Worm (Caenorhabditis elegans) whole organism, L4 larva: ENCODE measurements around the gene Y43F8B.3.

ENCODE experiments used
- D1046.2 ChIP-seq: fragments of 200-800 bp; sonication (Bioruptor generic); IDR thresholded peaks from 2 replicates; pipeline ENCODE4 v1.3.6; 2022; ENCODE audit warnings: missing genetic modification characterization, missing compliant biosample characterization
- F26F4.8 ChIP-seq: fragments of 200-800 bp; sonication (Bioruptor generic); conservative IDR thresholded peaks from 2 replicates; pipeline ENCODE4 v1.3.6; 2022; ENCODE audit warnings: missing genetic modification characterization, missing compliant biosample characterization
- F49E8.2 ChIP-seq: sonication (generic microtip); optimal IDR thresholded peaks from 2 replicates; lab custom pipeline; 2016; ENCODE audit warnings: missing compliant biosample characterization, mild to moderate bottlenecking, missing genetic modification characterization, borderline replicate concordance
- R02D3.7 ChIP-seq: fragments of 150-350 bp; sonication (generic microtip); optimal IDR thresholded peaks from 3 replicates; lab custom pipeline; 2014; ENCODE audit warnings: missing biosample characterization, missing genetic modification characterization
- T20F7.1 ChIP-seq: fragments of 200-800 bp; sonication (Bioruptor generic); optimal IDR thresholded peaks from 2 replicates; lab custom pipeline; 2018; ENCODE audit warnings: mild to moderate bottlenecking, missing genetic modification characterization, missing compliant biosample characterization
- Y105C5A.15 ChIP-seq: fragments of 200-800 bp; sonication (Bioruptor generic); IDR thresholded peaks from 2 replicates; pipeline ENCODE4 v1.3.6; 2022; ENCODE audit warnings: missing genetic modification characterization, missing compliant biosample characterization
- Y48G9A.11 ChIP-seq: fragments of 200-800 bp; sonication (Bioruptor generic); IDR thresholded peaks from 2 replicates; pipeline ENCODE4 v1.3.6; 2022; ENCODE audit warnings: missing genetic modification reagents, missing genetic modification characterization, missing compliant biosample characterization
- aha-1 ChIP-seq: fragments of 150-350 bp; peaks from one replicate; lab custom pipeline; 2014; ENCODE audit warnings: missing biosample characterization, missing genetic modification characterization
- aly-2 ChIP-seq: sonication (generic microtip); optimal IDR thresholded peaks from 2 replicates; lab custom pipeline; 2018; ENCODE audit warnings: missing biosample characterization, missing genetic modification characterization
- arid-1 ChIP-seq: fragments of 200-800 bp; sonication (Bioruptor generic); conservative IDR thresholded peaks from 2 replicates; pipeline ENCODE4 v1.3.6; 2022; ENCODE audit warnings: missing genetic modification reagents, missing genetic modification characterization, missing compliant biosample characterization
- ceh-20 ChIP-seq: fragments of 200-800 bp; sonication (Bioruptor generic); IDR thresholded peaks from 2 replicates; pipeline ENCODE4 v1.3.6; 2022; ENCODE audit warnings: missing genetic modification reagents, missing genetic modification characterization, missing compliant biosample characterization
- ceh-32 ChIP-seq: sonication (generic microtip); optimal IDR thresholded peaks from 2 replicates; lab custom pipeline; 2016; ENCODE audit warnings: mild to moderate bottlenecking, missing genetic modification characterization, missing compliant biosample characterization; ENCODE audit not compliant: poor library complexity
- ceh-44 ChIP-seq: fragments of 200-800 bp; sonication (Bioruptor generic); IDR thresholded peaks from 2 replicates; pipeline ENCODE4 v1.3.6; 2022; ENCODE audit warnings: missing genetic modification reagents, missing genetic modification characterization, missing compliant biosample characterization
- ceh-62 ChIP-seq: sonication (generic microtip); optimal IDR thresholded peaks from 2 replicates; lab custom pipeline; 2017; ENCODE audit warnings: missing biosample characterization, missing genetic modification characterization
- ces-1 ChIP-seq: fragments of 150-350 bp; sonication (generic microtip); optimal IDR thresholded peaks from 4 replicates; lab custom pipeline; 2014; ENCODE audit warnings: missing biosample characterization, missing genetic modification reagents, missing genetic modification characterization
- ctbp-1 ChIP-seq: fragments of 200-800 bp; sonication (Bioruptor generic); IDR thresholded peaks from 2 replicates; pipeline ENCODE4 v1.3.6; 2022; ENCODE audit warnings: missing genetic modification reagents, missing genetic modification characterization, missing compliant biosample characterization
- daf-12 ChIP-seq: fragments of 150-350 bp; optimal IDR thresholded peaks from 2 replicates; lab custom pipeline; 2014; ENCODE audit warnings: missing biosample characterization, missing genetic modification reagents, missing genetic modification characterization
- daf-16 ChIP-seq, 3 experiments: sonication (generic microtip); optimal IDR thresholded peaks; 2 replicates each; lab custom pipeline; 2016 to 2017; ENCODE audit warnings: missing genetic modification characterization in 3 of 3, missing genetic modification reagents in 3 of 3, mild to moderate bottlenecking in 2 of 3, missing compliant biosample characterization in 2 of 3, missing biosample characterization in 1 of 3, moderate library complexity in 1 of 3
- daf-8 ChIP-seq: fragments of 200-800 bp; sonication (Bioruptor generic); IDR thresholded peaks from 2 replicates; pipeline ENCODE4 v1.3.6; 2022; ENCODE audit warnings: missing genetic modification characterization, missing compliant biosample characterization
- dmd-6 ChIP-seq: fragments of 200-800 bp; sonication (Bioruptor generic); IDR thresholded peaks from 2 replicates; pipeline ENCODE4 v1.3.6; 2022; ENCODE audit warnings: missing genetic modification reagents, missing genetic modification characterization, missing compliant biosample characterization
- dmd-8 ChIP-seq: fragments of 200-800 bp; sonication (Bioruptor generic); IDR thresholded peaks from 2 replicates; pipeline ENCODE4 v1.3.6; 2022; ENCODE audit warnings: missing genetic modification characterization, missing compliant biosample characterization
- duxl-1 ChIP-seq: sonication (generic microtip); optimal IDR thresholded peaks from 2 replicates; lab custom pipeline; 2016; ENCODE audit warnings: mild to moderate bottlenecking, missing genetic modification characterization, moderate library complexity, missing compliant biosample characterization; ENCODE audit not compliant: poor library complexity
- dve-1 ChIP-seq: sonication (generic microtip); optimal IDR thresholded peaks from 2 replicates; lab custom pipeline; 2017; ENCODE audit warnings: antibody characterized with exemption, mild to moderate bottlenecking, missing genetic modification characterization, missing compliant biosample characterization; ENCODE audit not compliant: insufficient read depth
- egl-27 ChIP-seq: sonication (generic microtip); optimal IDR thresholded peaks from 3 replicates; lab custom pipeline; 2017; ENCODE audit warnings: missing biosample characterization, missing genetic modification reagents, missing genetic modification characterization
- fos-1 ChIP-seq: fragments of 150-350 bp; optimal IDR thresholded peaks from 2 replicates; lab custom pipeline; 2014; ENCODE audit warnings: missing biosample characterization, missing genetic modification characterization
- hif-1 ChIP-seq, 2 experiments: sonication (generic microtip); optimal IDR thresholded peaks; 2 replicates each; lab custom pipeline; 2016 to 2017; ENCODE audit warnings: missing compliant biosample characterization in 2 of 2, missing genetic modification characterization in 2 of 2, missing genetic modification reagents in 2 of 2, missing genotype in 2 of 2, mild to moderate bottlenecking in 1 of 2
- hmg-1.1 ChIP-seq: fragments of 200-800 bp; sonication (Bioruptor generic); IDR thresholded peaks from 2 replicates; pipeline ENCODE4 v1.3.6; 2022; ENCODE audit warnings: missing genetic modification reagents, missing genetic modification characterization, missing compliant biosample characterization
- lin-38 ChIP-seq: fragments of 200-800 bp; sonication (Bioruptor generic); IDR thresholded peaks from 2 replicates; pipeline ENCODE4 v1.3.6; 2022; ENCODE audit warnings: missing genetic modification reagents, missing genetic modification characterization, missing compliant biosample characterization
- madf-9 ChIP-seq: fragments of 200-800 bp; sonication (Bioruptor generic); conservative IDR thresholded peaks from 2 replicates; pipeline ENCODE4 v1.3.6; 2022; ENCODE audit warnings: missing genetic modification reagents, missing genetic modification characterization, missing compliant biosample characterization
- mdl-1 ChIP-seq, 2 experiments: fragments of 150-350 bp in 1 of 2; sonication (generic microtip) in 1 of 2; optimal IDR thresholded peaks; 2 replicates each; lab custom pipeline; 2014 to 2017; ENCODE audit warnings: missing biosample characterization in 2 of 2, missing genetic modification characterization in 2 of 2
- mxl-3 ChIP-seq: fragments of 200-800 bp; sonication (Bioruptor generic); optimal IDR thresholded peaks from 2 replicates; lab custom pipeline; 2018; ENCODE audit warnings: mild to moderate bottlenecking, missing genetic modification characterization, missing compliant biosample characterization
- nhr-25 ChIP-seq: sonication (generic microtip); optimal IDR thresholded peaks from 2 replicates; lab custom pipeline; 2017; ENCODE audit warnings: missing genetic modification characterization, mild to moderate bottlenecking, missing compliant biosample characterization, antibody characterized with exemption, moderate library complexity, borderline replicate concordance; ENCODE audit not compliant: insufficient read depth
- nhr-28 ChIP-seq: fragments of 150-350 bp; optimal IDR thresholded peaks from 2 replicates; lab custom pipeline; 2014; ENCODE audit warnings: missing biosample characterization, missing genetic modification characterization
- nhr-41 ChIP-seq: fragments of 200-800 bp; sonication (Bioruptor generic); IDR thresholded peaks from 2 replicates; pipeline ENCODE4 v1.3.6; 2022; ENCODE audit warnings: missing genetic modification reagents, missing genetic modification characterization, missing compliant biosample characterization
- nhr-48 ChIP-seq: sonication (generic microtip); optimal IDR thresholded peaks from 2 replicates; lab custom pipeline; 2016; ENCODE audit warnings: mild to moderate bottlenecking, missing genetic modification characterization, missing compliant biosample characterization
- nhr-6 ChIP-seq: fragments of 150-350 bp; optimal IDR thresholded peaks from 2 replicates; lab custom pipeline; 2014; ENCODE audit warnings: missing biosample characterization, missing genetic modification characterization
- nhr-76 ChIP-seq: fragments of 150-350 bp; optimal IDR thresholded peaks from 2 replicates; lab custom pipeline; 2014; ENCODE audit warnings: missing biosample characterization, missing genetic modification characterization
- nhr-77 ChIP-seq: fragments of 150-350 bp; optimal IDR thresholded peaks from 2 replicates; lab custom pipeline; 2014; ENCODE audit warnings: missing biosample characterization, missing genetic modification characterization
- snpc-1.2 ChIP-seq: fragments of 200-800 bp; sonication (Bioruptor generic); IDR thresholded peaks from 2 replicates; pipeline ENCODE4 v1.3.6; 2022; ENCODE audit warnings: missing genetic modification reagents, missing genetic modification characterization, missing compliant biosample characterization
- spr-3 ChIP-seq: fragments of 200-800 bp; sonication (Bioruptor generic); optimal IDR thresholded peaks from 2 replicates; lab custom pipeline; 2018; ENCODE audit warnings: mild to moderate bottlenecking, missing genetic modification characterization, missing compliant biosample characterization
- tra-1 ChIP-seq: fragments of 200-800 bp; sonication (Bioruptor generic); IDR thresholded peaks from 2 replicates; pipeline ENCODE4 v1.3.6; 2022; ENCODE audit warnings: missing genetic modification reagents, missing genetic modification characterization, missing compliant biosample characterization
- unc-130 ChIP-seq: sonication (generic microtip); optimal IDR thresholded peaks from 2 replicates; lab custom pipeline; 2016; ENCODE audit warnings: missing genetic modification reagents, missing genetic modification characterization, missing compliant biosample characterization
- zfp-3 ChIP-seq: fragments of 200-800 bp; sonication (Bioruptor generic); conservative IDR thresholded peaks from 2 replicates; pipeline ENCODE4 v1.3.6; 2022; ENCODE audit warnings: missing genetic modification reagents, missing genetic modification characterization, missing compliant biosample characterization
- ztf-11 ChIP-seq: fragments of 150-350 bp; optimal IDR thresholded peaks from 2 replicates; lab custom pipeline; 2014; ENCODE audit warnings: missing biosample characterization, missing genetic modification characterization

Y43F8B.3 gene

ce11 chrV:19529168-19529567, 26.3 kb downstream of the Y43F8B.3 start (continued):
- TF ChIP-seq nhr-6 (tag; lab: Kevin White, UChicago) (peak; percentile 50), lin-38 (GFP tag; lab: Robert Waterston, UW) (no peak; the same call in 1 of the 2 replicates), nhr-77 (tag; lab: Kevin White, UChicago) (peak; percentile 90), daf-12 (tag; lab: Kevin White, UChicago) (no peak), egl-27 (tag; lab: Kevin White, UChicago) (peak; percentile 60), ztf-11 (tag; lab: Kevin White, UChicago) (no peak), R02D3.7 (tag; lab: Kevin White, UChicago) (no peak), Y105C5A.15 (no peak), dve-1 (tag; lab: Kevin White, UChicago) (peak; percentile 99), mdl-1 (tag; optimal IDR thresholded peaks at IDR 0.05; lab: Kevin White, UChicago) (peak; percentile 97 to 100), ctbp-1 (GFP tag; lab: Robert Waterston, UW) (0 out of 2 replicates have a peak, but pooled peaks have one; percentile 54), ces-1 (no peak), T20F7.1 (peak; percentile 75), duxl-1 (peak; percentile 73), nhr-41 (peak; percentile 79; the same call in 1 of the 2 replicates)

ce11 chrV:19531034-19531433, 28.1 kb downstream of the Y43F8B.3 start:
- TF ChIP-seq hif-1 (tag; optimal IDR thresholded peaks at IDR 0.05; lab: Kevin White, UChicago), result peak in 1 of 2 experiments; percentile 20
- TF ChIP-seq madf-9 (GFP tag; lab: Robert Waterston, UW), result no peak
- no peak for TF ChIP-seq F26F4.8 (GFP tag; lab: Robert Waterston, UW)
- TF ChIP-seq nhr-41, result no peak
- no peak for TF ChIP-seq ces-1
- no peak for TF ChIP-seq D1046.2 (GFP tag; lab: Robert Waterston, UW)

- no peak for TF ChIP-seq daf-16 (GFP tag; optimal IDR thresholded peaks at IDR 0.05; lab: Kevin White, UChicago)
- TF ChIP-seq daf-16 (tag; optimal IDR thresholded peaks at IDR 0.05; lab: Kevin White, UChicago), result no peak
- no peak for TF ChIP-seq dve-1 (tag; lab: Kevin White, UChicago)
- TF ChIP-seq unc-130 (GFP tag; lab: Kevin White, UChicago), result no peak
- TF ChIP-seq ztf-11 (tag; lab: Kevin White, UChicago), result no peak
- no peak for TF ChIP-seq snpc-1.2
- no peak for TF ChIP-seq hmg-1.1 (GFP tag; lab: Robert Waterston, UW)
- no peak for TF ChIP-seq mxl-3
- TF ChIP-seq arid-1 (GFP tag; lab: Robert Waterston, UW), result no peak
- TF ChIP-seq tra-1 (GFP tag; lab: Robert Waterston, UW), result no peak
- TF ChIP-seq dmd-6, result no peak
- no peak for TF ChIP-seq spr-3 (GFP tag; lab: Kevin White, UChicago)
- TF ChIP-seq daf-8 (GFP tag; lab: Robert Waterston, UW), result no peak
Measured at ce11 chrV:19533010-19533409, 30.1 kb downstream of the Y43F8B.3 start, which contains the start of gene Y43F8B.2. Gene Y43F8B.2 (minus strand): TSS chrV:19533110.

- TF ChIP-seq Y48G9A.11 (no peak), nhr-28 (tag; lab: Kevin White, UChicago) (peak; percentile 56), ztf-11 (tag; lab: Kevin White, UChicago) (no peak), aha-1 (tag; lab: Kevin White, UChicago) (no peak), F49E8.2 (tag; lab: Kevin White, UChicago) (no peak), aly-2 (no peak), nhr-76 (no peak), fos-1 (tag; lab: Kevin White, UChicago) (no peak), ceh-32 (tag; lab: Kevin White, UChicago) (no peak), nhr-25 (tag; lab: Kevin White, UChicago) (no peak), T20F7.1 (no peak), egl-27 (tag; lab: Kevin White, UChicago) (no peak), ceh-44 (no peak), ceh-20 (GFP tag; lab: Robert Waterston, UW) (no peak; the same call in 1 of the 2 replicates), nhr-77 (tag; lab: Kevin White, UChicago) (peak; percentile 4), daf-12 (tag; lab: Kevin White, UChicago) (no peak), dmd-8 (GFP tag; lab: Robert Waterston, UW) (no peak), nhr-48 (tag; lab: Kevin White, UChicago) (peak; percentile 59), ceh-62 (no peak), daf-16 (GFP tag; optimal IDR thresholded peaks at IDR 0.05; lab: Kevin White, UChicago) (no peak), daf-16 (tag; optimal IDR thresholded peaks at IDR 0.05; lab: Kevin White, UChicago) (peak; percentile 62), zfp-3 (GFP tag; lab: Robert Waterston, UW) (no peak)
Measured at ce11 chrV:19533480-19533879, 30.6 kb downstream of the Y43F8B.3 start.
